Worm (Caenorhabditis elegans) whole organism, L4 larva: ENCODE data around the gene bbs-8.

ENCODE experiments used
- lin-1 ChIP-seq: fragments of 200-800 bp; sonication (Bioruptor generic); IDR thresholded peaks from 2 replicates; pipeline ENCODE4 v1.3.6; 2022; ENCODE audit warnings: missing genetic modification reagents, missing genetic modification characterization, missing compliant biosample characterization
- mes-2 ChIP-seq: sonication (generic microtip); optimal IDR thresholded peaks from 2 replicates; lab custom pipeline; 2016; ENCODE audit warnings: missing genotype, mild to moderate bottlenecking, missing genetic modification characterization, missing compliant biosample characterization; ENCODE audit not compliant: poor library complexity, severe bottlenecking
- nhr-76 ChIP-seq: fragments of 150-350 bp; optimal IDR thresholded peaks from 2 replicates; lab custom pipeline; 2014; ENCODE audit warnings: missing biosample characterization, missing genetic modification characterization
- spr-3 ChIP-seq: fragments of 200-800 bp; sonication (Bioruptor generic); optimal IDR thresholded peaks from 2 replicates; lab custom pipeline; 2018; ENCODE audit warnings: mild to moderate bottlenecking, missing genetic modification characterization, missing compliant biosample characterization
- unc-62 ChIP-seq, 3 experiments: fragments of 150-350 bp in 1 of 3; sonication (generic microtip); optimal IDR thresholded peaks in 2 of 3; peaks in 1 of 3; 1 replicate in 1 of 3; 2 replicates in 2 of 3; lab custom pipeline; 2014 to 2017; ENCODE audit warnings: missing biosample characterization in 3 of 3, missing genetic modification characterization in 3 of 3, missing genetic modification reagents in 3 of 3, missing genotype in 1 of 3
- ztf-11 ChIP-seq: fragments of 150-350 bp; optimal IDR thresholded peaks from 2 replicates; lab custom pipeline; 2014; ENCODE audit warnings: missing biosample characterization, missing genetic modification characterization

ce11 chrV:6780166-6780565 is 15.3 kb upstream of the bbs-8 start, which contains the start of gene ZC404.15:
- TF ChIP-seq spr-3 (GFP tag; lab: Kevin White, UChicago) (no peak), mes-2 (tag; lab: Kevin White, UChicago) (no peak), lin-1 (GFP tag; lab: Robert Waterston, UW) (no peak), ztf-11 (no peak), unc-62 (GFP tag; optimal IDR thresholded peaks at IDR 0.05 in 1 of 2; lab: Kevin White, UChicago) (no peak), unc-62 (tag; optimal IDR thresholded peaks at IDR 0.05; lab: Kevin White, UChicago) (no peak), nhr-76 (tag; lab: Kevin White, UChicago) (no peak)
